Fruit fly (Drosophila melanogaster) whole organism, wandering third instar larva: ENCODE measurements around the gene CG42828.
A peak's percentile ranks its signal among the peaks of the same experiment; 100 is the strongest.

ENCODE experiments used
- Abd-B ChIP-seq: fragments of >200 bp; optimal IDR thresholded peaks from 2 replicates; lab custom pipeline; 2017; ENCODE audit warnings: missing biosample characterization, missing genetic modification characterization
- CG32264 ChIP-seq: fragments of 200-800 bp; sonication (Bioruptor generic); optimal IDR thresholded peaks from 2 replicates; lab custom pipeline; 2016; ENCODE audit warnings: missing biosample characterization, missing genetic modification characterization
- CG9705 ChIP-seq: fragments of 200-800 bp; sonication (Bioruptor generic); optimal IDR thresholded peaks from 2 replicates; lab custom pipeline; 2018; ENCODE audit warnings: missing biosample characterization, mild to moderate bottlenecking, missing genetic modification characterization
- CrebA ChIP-seq: fragments of 200-800 bp; sonication (Bioruptor generic); optimal IDR thresholded peaks from 2 replicates; lab custom pipeline; 2016; ENCODE audit warnings: missing biosample characterization, mild to moderate bottlenecking, missing genetic modification characterization, borderline replicate concordance
- Dfd ChIP-seq: fragments of >200 bp; optimal IDR thresholded peaks from 2 replicates; lab custom pipeline; 2017; ENCODE audit warnings: missing biosample characterization, missing genetic modification characterization
- Dif ChIP-seq: fragments of 200-275, 200-300 bp; sonication (Bioruptor generic); optimal IDR thresholded peaks from 2 replicates; lab custom pipeline; 2018; ENCODE audit warnings: missing biosample characterization, missing genetic modification characterization; ENCODE audit not compliant: partially characterized antibody
- GATAd ChIP-seq: sonication (Bioruptor generic); optimal IDR thresholded peaks from 2 replicates; lab custom pipeline; 2016; ENCODE audit warnings: missing biosample characterization, missing genetic modification characterization
- HLH106 ChIP-seq: fragments of 200-800 bp; optimal IDR thresholded peaks from 3 replicates; lab custom pipeline; 2019; ENCODE audit warnings: missing biosample characterization, mild to moderate bottlenecking, missing genetic modification characterization, moderate library complexity
- Hnf4 ChIP-seq: fragments of 200-800 bp; sonication (Bioruptor generic); optimal IDR thresholded peaks from 2 replicates; lab custom pipeline; 2016; ENCODE audit warnings: missing biosample characterization, mild to moderate bottlenecking, missing genetic modification characterization
- Hr78 ChIP-seq: fragments of >200 bp; optimal IDR thresholded peaks from 2 replicates; lab custom pipeline; 2017; ENCODE audit warnings: missing biosample characterization, missing genetic modification characterization
- Hr83 ChIP-seq: fragments of 200-300 bp; sonication (Bioruptor generic); optimal IDR thresholded peaks from 2 replicates; lab custom pipeline; 2016; ENCODE audit warnings: missing biosample characterization, mild to moderate bottlenecking, missing genetic modification characterization, moderate library complexity; ENCODE audit not compliant: poor library complexity, severe bottlenecking
- Jra ChIP-seq: sonication (Bioruptor generic); optimal IDR thresholded peaks from 2 replicates; lab custom pipeline; 2016; ENCODE audit warnings: missing biosample characterization, missing genetic modification characterization
- Mio ChIP-seq: sonication (Bioruptor generic); optimal IDR thresholded peaks from 2 replicates; lab custom pipeline; 2016; ENCODE audit warnings: missing biosample characterization, missing genetic modification characterization
- Myc ChIP-seq: fragments of >200 bp; optimal IDR thresholded peaks from 2 replicates; lab custom pipeline; 2017
- N ChIP-seq: fragments of >200 bp; optimal IDR thresholded peaks from 2 replicates; lab custom pipeline; 2018; ENCODE audit warnings: missing biosample characterization, missing external identifiers, missing genetic modification characterization
- OdsH ChIP-seq: fragments of 200-800 bp; sonication (Bioruptor generic); optimal IDR thresholded peaks from 2 replicates; lab custom pipeline; 2016; ENCODE audit warnings: missing biosample characterization, mild to moderate bottlenecking, missing genetic modification characterization
- Rel ChIP-seq, 2 experiments: fragments of 200-800 bp; sonication (Bioruptor generic) in 1 of 2; optimal IDR thresholded peaks; 2 replicates in 1 of 2; 3 replicates in 1 of 2; lab custom pipeline; 2016 to 2019; ENCODE audit warnings: mild to moderate bottlenecking in 2 of 2, missing biosample characterization in 2 of 2, missing genetic modification characterization in 2 of 2, moderate library complexity in 1 of 2
- Sp1 ChIP-seq: fragments of 200-800 bp; sonication (Bioruptor generic); optimal IDR thresholded peaks from 3 replicates; lab custom pipeline; 2019; ENCODE audit warnings: missing biosample characterization, mild to moderate bottlenecking, missing genetic modification characterization, moderate library complexity
- Vsx2 ChIP-seq: fragments of 200-300, 225-300 bp; sonication (Bioruptor generic); optimal IDR thresholded peaks from 2 replicates; lab custom pipeline; 2018; ENCODE audit warnings: missing biosample characterization, missing genetic modification characterization; ENCODE audit not compliant: partially characterized antibody
- br ChIP-seq: fragments of 200-800 bp; sonication (Bioruptor generic); optimal IDR thresholded peaks from 2 replicates; lab custom pipeline; 2016; ENCODE audit warnings: missing biosample characterization, missing genetic modification characterization
- brk ChIP-seq: fragments of 200-800 bp; sonication (Bioruptor generic); optimal IDR thresholded peaks from 2 replicates; lab custom pipeline; 2016; ENCODE audit warnings: missing biosample characterization, mild to moderate bottlenecking, missing genetic modification characterization
- dl ChIP-seq, 2 experiments: fragments of 175-275, 200-275 bp in 1 of 2; fragments of 200-275 bp in 1 of 2; sonication (Bioruptor generic); optimal IDR thresholded peaks; lab custom pipeline; 2018; ENCODE audit warnings: mild to moderate bottlenecking in 2 of 2, missing biosample characterization in 2 of 2, missing genetic modification characterization in 2 of 2, moderate library complexity in 2 of 2; ENCODE audit not compliant: partially characterized antibody in 2 of 2, insufficient read depth in 1 of 2
- dmrt93B ChIP-seq: fragments of 200-800 bp; sonication (Bioruptor generic); optimal IDR thresholded peaks from 2 replicates; lab custom pipeline; 2018; ENCODE audit warnings: missing biosample characterization, mild to moderate bottlenecking, missing genetic modification characterization
- dsf ChIP-seq: sonication (Bioruptor generic); optimal IDR thresholded peaks from 2 replicates; lab custom pipeline; 2016; ENCODE audit warnings: missing biosample characterization, missing genetic modification characterization, borderline replicate concordance
- ey ChIP-seq: fragments of 200-800 bp; sonication (Bioruptor generic); optimal IDR thresholded peaks from 2 replicates; lab custom pipeline; 2016; ENCODE audit warnings: missing biosample characterization, missing genetic modification characterization
- foxo ChIP-seq, 2 experiments: fragments of 200-800 bp; sonication (Bioruptor generic); optimal IDR thresholded peaks; 2 replicates in 1 of 2; 3 replicates in 1 of 2; lab custom pipeline; 2016 to 2017; ENCODE audit warnings: missing biosample characterization in 2 of 2, missing genetic modification characterization in 2 of 2
- fru ChIP-seq: fragments of 200-800 bp; sonication (Bioruptor generic); optimal IDR thresholded peaks from 3 replicates; lab custom pipeline; 2016; ENCODE audit warnings: missing biosample characterization, mild to moderate bottlenecking, missing genetic modification characterization
- h ChIP-seq: fragments of 200-800 bp; sonication (Bioruptor generic); optimal IDR thresholded peaks from 3 replicates; lab custom pipeline; 2016; ENCODE audit warnings: missing biosample characterization, mild to moderate bottlenecking, missing genetic modification characterization
- jim ChIP-seq: fragments of 175-275, 200-325 bp; sonication (Bioruptor generic); optimal IDR thresholded peaks from 2 replicates; lab custom pipeline; 2016; ENCODE audit warnings: missing biosample characterization, mild to moderate bottlenecking, missing genetic modification characterization
- lola ChIP-seq: fragments of >200 bp; optimal IDR thresholded peaks from 2 replicates; lab custom pipeline; 2017; ENCODE audit warnings: missing biosample characterization, missing genetic modification characterization
- psq ChIP-seq: fragments of 200-800 bp; sonication (Bioruptor generic); optimal IDR thresholded peaks from 3 replicates; lab custom pipeline; 2017; ENCODE audit warnings: missing biosample characterization, mild to moderate bottlenecking, missing genetic modification characterization, moderate library complexity
- rgr ChIP-seq: fragments of 200-800 bp; sonication (Bioruptor generic); optimal IDR thresholded peaks from 3 replicates; lab custom pipeline; 2016; ENCODE audit warnings: missing biosample characterization, mild to moderate bottlenecking, missing genetic modification characterization
- sage ChIP-seq: fragments of 200-800 bp; sonication (Bioruptor generic); optimal IDR thresholded peaks from 2 replicates; lab custom pipeline; 2016; ENCODE audit warnings: missing biosample characterization, mild to moderate bottlenecking, missing genetic modification characterization
- sv ChIP-seq: fragments of 200-800 bp; sonication (Bioruptor generic); optimal IDR thresholded peaks from 3 replicates; lab custom pipeline; 2016; ENCODE audit warnings: missing biosample characterization, missing genetic modification characterization
- tai ChIP-seq: sonication (Bioruptor generic); optimal IDR thresholded peaks from 2 replicates; lab custom pipeline; 2016; ENCODE audit warnings: missing biosample characterization, missing genetic modification characterization
- usp ChIP-seq: fragments of >200 bp; optimal IDR thresholded peaks from 2 replicates; lab custom pipeline; 2017; ENCODE audit warnings: missing biosample characterization, missing genetic modification characterization
- woc ChIP-seq: sonication (Bioruptor generic); optimal IDR thresholded peaks from 2 replicates; lab custom pipeline; 2016; ENCODE audit warnings: missing biosample characterization, mild to moderate bottlenecking, missing genetic modification characterization

CG42828 gene

dm6 chr3R:23358565-23359138 is 14.9 kb upstream of the CG42828 start, which contains the start of gene RpS3:
TSS of gene RpS3 (plus strand) at chr3R:23358812.
- TF ChIP-seq Myc (lab: Kevin White, UChicago) (peak; percentile 46), rgr (GFP tag; lab: Kevin White, UChicago) (peak; percentile 32), Dif (GFP tag; lab: Kevin White, UChicago) (no peak), Rel (GFP tag; optimal IDR thresholded peaks at IDR 0.05; lab: Kevin White, UChicago) (no peak), Rel (tag; optimal IDR thresholded peaks at IDR 0.05; lab: Kevin White, UChicago) (peak; percentile 42), HLH106 (tag; lab: Kevin White, UChicago) (peak; percentile 25), tai (no peak), Sp1 (GFP tag; lab: Kevin White, UChicago) (peak; percentile 56)

DNA sequence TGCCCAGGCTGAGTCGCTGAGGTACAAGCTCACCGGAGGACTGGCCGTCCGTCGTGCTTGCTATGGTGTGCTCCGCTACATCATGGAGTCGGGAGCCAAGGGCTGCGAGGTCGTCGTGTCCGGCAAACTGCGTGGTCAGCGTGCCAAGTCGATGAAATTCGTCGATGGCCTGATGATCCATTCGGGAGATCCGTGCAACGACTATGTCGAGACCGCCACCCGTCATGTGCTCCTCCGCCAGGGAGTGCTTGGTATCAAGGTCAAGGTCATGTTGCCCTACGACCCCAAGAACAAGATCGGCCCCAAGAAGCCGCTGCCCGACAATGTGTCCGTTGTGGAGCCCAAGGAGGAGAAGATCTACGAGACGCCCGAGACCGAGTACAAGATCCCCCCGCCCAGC is 14.1 kb upstream of the CG42828 start:
- TF ChIP-seq sage (GFP tag; lab: Kevin White, UChicago) (no peak), CrebA (GFP tag; lab: Kevin White, UChicago) (no peak), CG32264 (GFP tag; lab: Kevin White, UChicago) (no peak), dsf (GFP tag; lab: Kevin White, UChicago) (no peak), jim (GFP tag; lab: Kevin White, UChicago) (no peak), Vsx2 (GFP tag; lab: Kevin White, UChicago) (no peak), fru (no peak), sv (no peak), psq (no peak), dl (GFP tag; optimal IDR thresholded peaks at IDR 0.05; lab: Kevin White, UChicago; ENCODE audit: insufficient read depth in 1 of 2, partially characterized antibody in 2 of 2) (no peak), N (GFP tag; lab: Kevin White, UChicago) (no peak), GATAd (GFP tag; lab: Kevin White, UChicago) (no peak), CG9705 (GFP tag; lab: Kevin White, UChicago) (no peak), OdsH (no peak), woc (GFP tag; lab: Kevin White, UChicago) (no peak), Hnf4 (GFP tag; lab: Kevin White, UChicago) (no peak), lola (no peak), Dif (GFP tag; lab: Kevin White, UChicago) (no peak)

DNA sequence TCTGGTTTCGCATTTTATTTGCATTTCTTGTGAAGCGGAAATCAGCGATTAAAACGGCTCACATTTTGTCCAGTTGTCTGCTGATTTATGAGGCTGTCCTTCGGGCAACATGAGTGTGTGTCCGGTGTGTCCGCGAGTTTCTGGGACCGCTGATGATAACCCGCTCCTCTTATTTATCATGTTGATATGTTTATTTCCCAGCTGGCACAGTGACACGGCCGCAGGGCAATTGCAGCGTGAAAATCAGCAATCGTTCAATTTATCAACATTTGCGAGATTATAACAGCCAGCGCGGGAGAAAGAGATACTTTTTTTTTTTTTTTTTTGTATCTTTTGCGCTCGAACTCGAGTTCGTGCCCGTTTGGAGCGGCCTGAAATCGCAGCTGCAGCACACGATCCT is 13.1 kb upstream of the CG42828 start:
- TF ChIP-seq Abd-B (GFP tag; lab: Kevin White, UChicago) (no peak), jim (GFP tag; lab: Kevin White, UChicago) (no peak), Hr83 (no peak), tai (no peak), GATAd (GFP tag; lab: Kevin White, UChicago) (no peak), rgr (GFP tag; lab: Kevin White, UChicago) (no peak), Dfd (GFP tag; lab: Kevin White, UChicago) (no peak), fru (no peak), usp (GFP tag; lab: Kevin White, UChicago) (no peak), N (GFP tag; lab: Kevin White, UChicago) (no peak), ey (no peak), woc (GFP tag; lab: Kevin White, UChicago) (no peak), Sp1 (GFP tag; lab: Kevin White, UChicago) (no peak), CG9705 (GFP tag; lab: Kevin White, UChicago) (no peak), br (no peak), Myc (lab: Kevin White, UChicago) (no peak), HLH106 (tag; lab: Kevin White, UChicago) (no peak)

DNA sequence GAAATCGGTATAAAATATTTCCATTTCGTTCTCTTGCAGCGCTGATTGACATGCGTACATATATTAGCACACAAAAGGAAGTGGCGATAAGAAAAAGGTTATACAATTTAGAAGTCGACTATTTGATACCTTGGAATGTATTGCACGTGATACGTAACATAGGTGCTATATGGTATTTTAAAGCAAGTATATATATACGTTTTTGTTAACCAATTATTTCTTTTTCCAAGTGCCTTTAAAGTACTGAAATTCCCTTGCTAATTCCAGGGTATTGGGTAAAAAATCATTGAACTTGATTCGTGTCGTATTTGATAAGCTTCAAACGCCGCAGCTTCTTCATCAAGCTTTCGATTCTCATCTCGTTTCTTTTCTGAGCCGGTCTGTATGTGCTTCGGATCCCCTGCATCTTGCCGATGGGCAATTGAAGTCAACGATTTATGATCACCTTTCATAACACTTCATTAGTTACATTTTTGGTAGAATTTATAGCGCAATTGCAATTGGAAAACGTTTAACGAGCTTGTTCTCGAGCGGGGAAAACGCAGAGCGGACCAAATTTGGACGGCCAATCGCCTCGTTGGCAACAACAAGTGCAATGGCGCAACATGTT is 9.9 kb upstream of the CG42828 start, which contains the start of gene CG4408:
TSS of gene CG4408 (minus strand) at position 60 of the 610 bp plus-strand sequence.
- TF ChIP-seq ey = peak; percentile 95
- TF ChIP-seq Mio (GFP tag; lab: Kevin White, UChicago) = peak; percentile 1
- peak; percentile 90 for TF ChIP-seq Sp1 (GFP tag; lab: Kevin White, UChicago)
- TF ChIP-seq dmrt93B = peak; percentile 80
- peak; percentile 55 for TF ChIP-seq dsf (GFP tag; lab: Kevin White, UChicago)
- no peak for TF ChIP-seq Rel (GFP tag; optimal IDR thresholded peaks at IDR 0.05; lab: Kevin White, UChicago)
- TF ChIP-seq Rel (tag; optimal IDR thresholded peaks at IDR 0.05; lab: Kevin White, UChicago) = peak; percentile 68
- no peak for TF ChIP-seq Dfd (GFP tag; lab: Kevin White, UChicago)
- peak; percentile 91 for TF ChIP-seq fru
- no peak for TF ChIP-seq jim (GFP tag; lab: Kevin White, UChicago)
- no peak for TF ChIP-seq lola
- peak; percentile 86 for TF ChIP-seq woc (GFP tag; lab: Kevin White, UChicago)
- TF ChIP-seq Dif (GFP tag; lab: Kevin White, UChicago) = no peak
- peak; percentile 14 for TF ChIP-seq sv
- TF ChIP-seq HLH106 (tag; lab: Kevin White, UChicago) = peak; percentile 93
- TF ChIP-seq foxo (GFP tag; optimal IDR thresholded peaks at IDR 0.05; lab: Kevin White, UChicago) = peak in 1 of 2 experiments; percentile 93
- no peak for TF ChIP-seq Hr78 (GFP tag; lab: Kevin White, UChicago)
- no peak for TF ChIP-seq tai
- peak; percentile 93 for TF ChIP-seq OdsH
- peak; percentile 52 for TF ChIP-seq h (GFP tag; lab: Kevin White, UChicago)
- peak; percentile 84 for TF ChIP-seq brk
- TF ChIP-seq Hr83 = no peak
- no peak for TF ChIP-seq Myc (lab: Kevin White, UChicago)
- peak; percentile 94 for TF ChIP-seq Hnf4 (GFP tag; lab: Kevin White, UChicago)
- TF ChIP-seq Jra (GFP tag; lab: Kevin White, UChicago) = peak; percentile 83
- no peak for TF ChIP-seq CrebA (GFP tag; lab: Kevin White, UChicago)
- TF ChIP-seq psq = peak; percentile 86
- TF ChIP-seq br = peak; percentile 93
- TF ChIP-seq CG9705 (GFP tag; lab: Kevin White, UChicago) = peak; percentile 90
